Fruit fly (Drosophila melanogaster): ENCODE data around the gene Ziz.

Gene Ziz

dm6 chr2L:7436492-7437324, 59.4 kb downstream of the Ziz start (continued):
- TF ChIP-seq dimm (GFP tag; IDR thresholded peaks at IDR 0.05) (peak; percentile 52; the same call in 1 of the 2 replicates), CG42726 (GFP tag; IDR thresholded peaks at IDR 0.05; ENCODE audit: partially characterized antibody) (no peak), CG2120 (GFP tag; optimal IDR thresholded peaks at IDR 0.05) (peak; percentile 78), salm (tag; optimal IDR thresholded peaks at IDR 0.05) (peak; percentile 11), dmrt99B (tag; optimal IDR thresholded peaks at IDR 0.05) (peak; percentile 59), CG14860 (GFP tag; IDR thresholded peaks at IDR 0.05; ENCODE audit: partially characterized antibody) (no peak), ewg (GFP tag; optimal IDR thresholded peaks at IDR 0.05) (peak; percentile 57), Ravus (GFP tag; IDR thresholded peaks at IDR 0.05) (no peak), Abd-B (GFP tag; optimal IDR thresholded peaks at IDR 0.05) (peak; percentile 5), NC2β (GFP tag; optimal IDR thresholded peaks at IDR 0.05) (peak; percentile 21), MESR4 (GFP tag; optimal IDR thresholded peaks at IDR 0.05) (no peak), CG31388 (GFP tag; optimal IDR thresholded peaks at IDR 0.05) (peak; percentile 23), gcm2 (GFP tag; optimal IDR thresholded peaks at IDR 0.05) (peak; percentile 71), GATAe (GFP tag; conservative IDR thresholded peaks at IDR 0.05) (no peak; the same call in 1 of the 2 replicates), Elba2 (GFP tag; optimal IDR thresholded peaks at IDR 0.05) (no peak), CG2678 (tag; optimal IDR thresholded peaks at IDR 0.05) (peak; percentile 81), CG15514 (GFP tag; optimal IDR thresholded peaks at IDR 0.05) (peak; percentile 91), pros (GFP tag; optimal IDR thresholded peaks at IDR 0.05) (no peak), CG13424 (tag; optimal IDR thresholded peaks at IDR 0.05) (peak; percentile 61), CG17385 (GFP tag; optimal IDR thresholded peaks at IDR 0.05) (peak; percentile 58), CG9876 (GFP tag; optimal IDR thresholded peaks at IDR 0.05) (peak; percentile 70), CG3163 (GFP tag; optimal IDR thresholded peaks at IDR 0.05) (peak; percentile 67), CG17359 (tag; optimal IDR thresholded peaks at IDR 0.05) (peak; percentile 80), HLHmδ (GFP tag; optimal IDR thresholded peaks at IDR 0.05) (no peak), knrl (GFP tag; IDR thresholded peaks at IDR 0.05; ENCODE audit: partially characterized antibody) (no peak), CG6813 (GFP tag; optimal IDR thresholded peaks at IDR 0.05) (peak; percentile 77), CG12391 (tag; optimal IDR thresholded peaks at IDR 0.05) (peak; percentile 41), E2f2 (GFP tag; IDR thresholded peaks at IDR 0.05) (peak; percentile 44; the same call in 1 of the 2 replicates), Lpt (GFP tag; optimal IDR thresholded peaks at IDR 0.05) (no peak), caup (GFP tag; optimal IDR thresholded peaks at IDR 0.05; ENCODE audit: severe bottlenecking) (peak; percentile 89), CG12299 (tag; optimal IDR thresholded peaks at IDR 0.05) (no peak), pb (GFP tag; optimal IDR thresholded peaks at IDR 0.05) (peak; percentile 44), CG10979 (tag; optimal IDR thresholded peaks at IDR 0.05) (no peak), CG3838 (GFP tag; optimal IDR thresholded peaks at IDR 0.05) (peak; percentile 74), Ada2b (GFP tag; IDR thresholded peaks at IDR 0.05) (peak; percentile 37; the same call in 1 of the 2 replicates), oc (tag; optimal IDR thresholded peaks at IDR 0.05) (peak; percentile 77), Xrp1 (GFP tag; IDR thresholded peaks at IDR 0.05) (peak; percentile 69), kah (GFP tag; optimal IDR thresholded peaks at IDR 0.05) (peak; percentile 6), tx (GFP tag; optimal IDR thresholded peaks at IDR 0.05) (peak; percentile 59), nerfin-1 (tag; optimal IDR thresholded peaks at IDR 0.05) (peak; percentile 44), CG1647 (GFP tag; optimal IDR thresholded peaks at IDR 0.05) (peak; percentile 83), twi (tag; optimal IDR thresholded peaks at IDR 0.05) (no peak), CG4730 (GFP tag; IDR thresholded peaks at IDR 0.05) (peak; percentile 61), luna (GFP tag; optimal IDR thresholded peaks at IDR 0.05) (peak; percentile 34), CG5180 (GFP tag; optimal IDR thresholded peaks at IDR 0.05) (peak; percentile 67), Dip2 (GFP tag; IDR thresholded peaks at IDR 0.05) (no peak), CG12236 (GFP tag; optimal IDR thresholded peaks at IDR 0.05) (peak; percentile 58), CG33213 (GFP tag; optimal IDR thresholded peaks at IDR 0.05) (peak; percentile 79)

Measured in whole organism, embryonic.